Comparison of ENCODE assay signal across 3 worm cellular contexts in the genomic region with DNA sequence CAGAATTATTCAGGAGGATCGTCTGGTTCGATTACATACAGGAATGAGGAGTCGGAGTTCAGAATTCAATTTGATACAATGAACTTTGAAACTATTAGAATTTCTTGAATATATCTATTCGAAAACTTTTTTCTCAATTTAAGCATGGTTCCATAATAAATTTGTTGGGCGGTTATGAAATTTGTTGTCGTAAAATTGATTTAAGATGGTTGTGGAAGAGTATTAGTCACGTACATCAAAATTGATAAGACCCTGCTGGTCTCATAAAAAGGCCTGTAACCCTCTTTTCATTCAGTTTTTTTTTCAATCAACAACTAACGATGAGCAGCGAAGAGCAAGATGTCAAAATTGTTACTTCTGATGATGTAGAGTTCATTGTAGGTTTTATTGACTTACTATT.
TF ChIP-seq lines count a peak whose summit lies in the region.

A gene (plus strand): TSS at position 301 of the 400 bp plus-strand sequence.

TF ChIP-seq in whole organism, L3 larva, 47 proteins besides CTCF, POLR2A, EP300 and RAD21:
- TF ChIP-seq sea-2 (GFP tag; optimal IDR thresholded peaks at IDR 0.05; lab: Kevin White, UChicago) (no peak), pqm-1 (tag; optimal IDR thresholded peaks at IDR 0.05; lab: Kevin White, UChicago) (peak; percentile 28), nhr-25 (tag; optimal IDR thresholded peaks at IDR 0.05; lab: Kevin White, UChicago) (no peak), snpc-4 (tag; optimal IDR thresholded peaks at IDR 0.05; lab: Kevin White, UChicago) (no peak), elt-2 (tag; optimal IDR thresholded peaks at IDR 0.05; lab: Kevin White, UChicago) (peak; percentile 40)

TF ChIP-seq in whole organism, L4 larva, 104 proteins besides CTCF, POLR2A, EP300 and RAD21:
- TF ChIP-seq pqm-1 (tag; optimal IDR thresholded peaks at IDR 0.05; lab: Kevin White, UChicago) (peak; percentile 45), daf-16 (GFP tag; optimal IDR thresholded peaks at IDR 0.05; lab: Kevin White, UChicago) (no peak), daf-16 (tag; optimal IDR thresholded peaks at IDR 0.05; lab: Kevin White, UChicago) (peak; percentile 74), ceh-62 (tag; optimal IDR thresholded peaks at IDR 0.05; lab: Kevin White, UChicago) (no peak)

TF ChIP-seq in whole organism, young adult, 124 proteins besides CTCF, POLR2A, EP300 and RAD21:
- TF ChIP-seq zim-3 (tag; optimal IDR thresholded peaks at IDR 0.05; lab: Kevin White, UChicago) (no peak), cebp-1 (GFP tag; IDR thresholded peaks at IDR 0.05; lab: Robert Waterston, UW) (peak; percentile 17; the same call in 1 of the 2 replicates), cebp-1 (tag; optimal IDR thresholded peaks at IDR 0.05; lab: Kevin White, UChicago) (no peak)
TF ChIP-seq in whole organism, young adult: peak in this region for 1.
